Worm (Caenorhabditis elegans): ENCODE results near the gene pas-2.

DNA sequence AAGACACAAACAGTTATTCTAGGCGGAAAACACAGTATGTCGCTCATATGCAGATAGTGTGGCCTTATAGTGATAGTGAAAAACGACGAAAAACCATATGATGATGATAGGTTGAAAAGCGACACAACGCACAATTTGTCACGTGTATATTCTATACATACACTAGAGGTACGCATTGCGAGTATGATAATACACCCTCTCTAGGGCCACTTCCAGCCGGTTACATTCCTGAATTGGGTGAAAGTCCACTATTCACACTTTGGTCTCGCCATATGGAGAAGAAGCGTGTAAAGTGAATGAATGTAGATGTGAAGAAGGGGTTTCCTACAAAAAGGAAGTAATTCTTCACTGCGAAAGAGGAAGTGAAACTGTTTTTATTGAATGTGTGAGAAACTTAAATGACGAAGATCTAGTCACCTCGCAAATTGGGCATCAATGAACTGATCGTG lies 40.7 kb upstream of the pas-2 start:
- TF ChIP-seq ref-1 (GFP tag; conservative IDR thresholded peaks at IDR 0.05) = no peak
- no peak for TF ChIP-seq flt-1 (GFP tag; IDR thresholded peaks at IDR 0.05)
- TF ChIP-seq T22C8.4 (GFP tag; IDR thresholded peaks at IDR 0.05) = no peak
- TF ChIP-seq klf-2 (GFP tag; conservative IDR thresholded peaks at IDR 0.05) = no peak
- no peak for TF ChIP-seq ztf-23 (GFP tag; IDR thresholded peaks at IDR 0.05)
- TF ChIP-seq tab-1 (GFP tag; IDR thresholded peaks at IDR 0.05) = no peak
- TF ChIP-seq ztf-29 (GFP tag; IDR thresholded peaks at IDR 0.05) = no peak
- no peak for TF ChIP-seq med-1 (GFP tag; optimal IDR thresholded peaks at IDR 0.05; ENCODE audit: insufficient read depth)
- TF ChIP-seq cog-1 (tag; optimal IDR thresholded peaks at IDR 0.05) = no peak
